Fruit fly (Drosophila melanogaster): ENCODE data around the gene CG13983.
A peak's percentile ranks its signal among the peaks of the same experiment; 100 is the strongest.

Gene CG13983

DNA sequence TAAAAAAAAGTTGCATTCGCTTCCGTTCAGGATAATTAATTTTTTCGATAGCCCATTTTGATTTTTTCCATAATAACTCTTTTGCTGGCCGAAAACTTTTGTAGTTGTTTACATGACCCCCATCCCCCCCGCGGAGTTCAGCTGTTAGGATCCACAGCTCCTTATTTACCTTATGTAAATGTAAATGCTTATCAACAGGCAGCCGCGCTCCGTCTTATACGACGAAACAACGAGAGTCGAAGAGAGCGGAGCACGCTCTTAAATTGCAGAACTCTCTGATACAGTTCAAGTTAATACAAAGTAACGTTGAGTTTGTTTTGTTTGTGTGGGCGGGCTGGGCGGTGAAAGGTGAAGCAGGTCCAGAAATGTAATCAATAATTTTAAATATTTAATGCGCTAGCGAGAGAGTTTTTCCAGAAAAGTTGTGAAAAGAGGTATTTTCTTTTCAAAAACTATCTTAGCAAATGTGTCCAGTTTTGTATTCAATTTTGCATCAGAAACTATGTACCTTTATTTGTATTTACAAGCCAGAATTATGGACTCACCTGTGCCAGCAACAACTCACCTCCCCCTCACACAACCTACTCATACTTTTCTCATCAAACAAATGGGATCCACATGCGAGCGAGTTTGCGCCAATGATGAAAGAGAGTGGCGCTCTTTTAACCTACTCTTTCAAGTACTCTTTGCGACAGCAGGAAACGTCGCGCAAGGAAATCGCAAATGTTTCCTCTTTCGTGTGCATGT lies 11.9 kb downstream of the CG13983 start (continued):
- TF ChIP-seq CG6854 (GFP tag; optimal IDR thresholded peaks at IDR 0.05) = no peak
- TF ChIP-seq wek (GFP tag; optimal IDR thresholded peaks at IDR 0.05) = peak; percentile 52
- no peak for TF ChIP-seq crc (GFP tag; optimal IDR thresholded peaks at IDR 0.05)
- no peak for TF ChIP-seq ap (GFP tag; IDR thresholded peaks at IDR 0.05)
- no peak for TF ChIP-seq CG9797 (GFP tag; optimal IDR thresholded peaks at IDR 0.05)
- TF ChIP-seq Deaf1 (tag; optimal IDR thresholded peaks at IDR 0.05) = no peak
- no peak for TF ChIP-seq sr (GFP tag; IDR thresholded peaks at IDR 0.05)
- no peak for TF ChIP-seq fd96Cb (tag; optimal IDR thresholded peaks at IDR 0.05)
- TF ChIP-seq CkIIα-i1 (GFP tag; IDR thresholded peaks at IDR 0.05) = no peak
- no peak for TF ChIP-seq ro (GFP tag; IDR thresholded peaks at IDR 0.05)
- no peak for TF ChIP-seq CG10654 (GFP tag; optimal IDR thresholded peaks at IDR 0.05)
- TF ChIP-seq cg (GFP tag; optimal IDR thresholded peaks at IDR 0.05) = no peak
- peak; percentile 3 for TF ChIP-seq CG18764 (GFP tag; optimal IDR thresholded peaks at IDR 0.05)
- no peak for TF ChIP-seq Dip3 (GFP tag; optimal IDR thresholded peaks at IDR 0.05)
- TF ChIP-seq CG9876 (GFP tag; optimal IDR thresholded peaks at IDR 0.05) = no peak
- TF ChIP-seq HmgD (GFP tag; optimal IDR thresholded peaks at IDR 0.05) = no peak
- TF ChIP-seq dpn (GFP tag; optimal IDR thresholded peaks at IDR 0.05) = no peak
- TF ChIP-seq CG4617 (GFP tag; optimal IDR thresholded peaks at IDR 0.05; ENCODE audit: borderline replicate concordance) = no peak
- TF ChIP-seq Ada2b (GFP tag; IDR thresholded peaks at IDR 0.05) = no peak
- TF ChIP-seq CG17328 (GFP tag; IDR thresholded peaks at IDR 0.05) = no peak
- no peak for TF ChIP-seq gcm (GFP tag; optimal IDR thresholded peaks at IDR 0.05)
- TF ChIP-seq Poxn (GFP tag; IDR thresholded peaks at IDR 0.05) = no peak
- no peak for TF ChIP-seq CG2889 (GFP tag; IDR thresholded peaks at IDR 0.05)
- no peak for TF ChIP-seq CG13624 (GFP tag; optimal IDR thresholded peaks at IDR 0.05)
- peak in 1 of 2 experiments; percentile 47 for TF ChIP-seq Hr78 (GFP tag; optimal IDR thresholded peaks at IDR 0.05)
- no peak for TF ChIP-seq Fer2 (tag; optimal IDR thresholded peaks at IDR 0.05)
- TF ChIP-seq disco-r (GFP tag; optimal IDR thresholded peaks at IDR 0.05) = no peak
- no peak for TF ChIP-seq bowl (GFP tag; IDR thresholded peaks at IDR 0.05)
- TF ChIP-seq CG3281 (GFP tag; optimal IDR thresholded peaks at IDR 0.05) = no peak
- 0 out of 3 replicates have a peak, but pooled peaks have one; percentile 7 for TF ChIP-seq ken (GFP tag; IDR thresholded peaks at IDR 0.05)
- no peak for TF ChIP-seq CG17829 (tag; optimal IDR thresholded peaks at IDR 0.05)
- no peak for TF ChIP-seq CG12769 (tag; optimal IDR thresholded peaks at IDR 0.05)
- no peak for TF ChIP-seq slou (GFP tag; optimal IDR thresholded peaks at IDR 0.05)
- TF ChIP-seq sug (tag; optimal IDR thresholded peaks at IDR 0.05) = peak; percentile 70
- no peak for TF ChIP-seq NFAT (GFP tag; IDR thresholded peaks at IDR 0.05)
- no peak for TF ChIP-seq tio (GFP tag; optimal IDR thresholded peaks at IDR 0.05)
- TF ChIP-seq mld (GFP tag; IDR thresholded peaks at IDR 0.05; ENCODE audit: partially characterized antibody) = no peak
- no peak for TF ChIP-seq Myb (GFP tag; optimal IDR thresholded peaks at IDR 0.05)
- TF ChIP-seq Mes4 (GFP tag; optimal IDR thresholded peaks at IDR 0.05) = no peak
- peak; percentile 20 for TF ChIP-seq kni (GFP tag; optimal IDR thresholded peaks at IDR 0.05)
- no peak for TF ChIP-seq sim (GFP tag; IDR thresholded peaks at IDR 0.05)
- no peak for TF ChIP-seq CG3847 (GFP tag; IDR thresholded peaks at IDR 0.05)
- TF ChIP-seq eve (GFP tag; optimal IDR thresholded peaks at IDR 0.05) = peak in 1 of 2 experiments; percentile 81
- TF ChIP-seq Hr51 (GFP tag; optimal IDR thresholded peaks at IDR 0.05) = no peak
- TF ChIP-seq HmgZ (tag; optimal IDR thresholded peaks at IDR 0.05) = no peak
- no peak for TF ChIP-seq lilli (GFP tag; optimal IDR thresholded peaks at IDR 0.05)
- TF ChIP-seq CG7271 (tag; optimal IDR thresholded peaks at IDR 0.05) = no peak
- no peak for TF ChIP-seq CG12104 (GFP tag; optimal IDR thresholded peaks at IDR 0.05)
- no peak for TF ChIP-seq Sry-δ (GFP tag; optimal IDR thresholded peaks at IDR 0.05)
- TF ChIP-seq emc (GFP tag; optimal IDR thresholded peaks at IDR 0.05) = no peak
- TF ChIP-seq Tbp (GFP tag; optimal IDR thresholded peaks at IDR 0.05) = no peak

Measured in whole organism, embryonic.